Fruit fly (Drosophila melanogaster) S2 (cell line): Measurements from ENCODE around the gene CG7214.

Source experiments
- CG8478 ChIP-seq: fragments of >200 bp; optimal IDR thresholded peaks from 2 replicates; lab custom pipeline; 2018
- CTCF ChIP-seq, 2 experiments: fragments of >200 bp; optimal IDR thresholded peaks; 2 replicates each; lab custom pipeline; 2018

DNA sequence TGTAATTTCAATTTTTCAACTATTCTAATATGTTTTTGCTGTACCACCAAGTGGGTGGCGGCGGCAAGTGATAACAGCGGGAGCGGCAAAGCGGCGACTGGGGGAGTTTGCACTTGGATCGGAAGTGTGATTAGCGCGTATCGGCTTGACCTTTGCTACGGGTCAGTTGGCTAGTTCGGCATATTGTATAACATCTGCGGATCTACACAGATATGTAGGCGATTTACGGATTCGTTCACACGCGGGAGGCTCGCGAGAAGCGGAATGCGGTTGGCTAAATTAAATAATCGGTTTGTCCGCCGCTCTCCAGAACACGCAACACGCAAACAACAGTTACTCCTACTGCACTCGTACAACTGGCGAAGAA, 45.4 kb upstream of the CG7214 start:
- TF ChIP-seq CG8478 (lab: Kevin White, UChicago), result no peak
- TF ChIP-seq CTCF (optimal IDR thresholded peaks at IDR 0.05; lab: Kevin White, UChicago), result no peak
